Worm (Caenorhabditis elegans) whole organism, L4 larva: ENCODE measurements around the gene ldh-1.

Experiments
- D1046.2 ChIP-seq: fragments of 200-800 bp; sonication (Bioruptor generic); IDR thresholded peaks from 2 replicates; pipeline ENCODE4 v1.3.6; 2022; ENCODE audit warnings: missing genetic modification characterization, missing compliant biosample characterization
- F10B5.3 ChIP-seq: sonication (generic microtip); optimal IDR thresholded peaks from 2 replicates; lab custom pipeline; 2016; ENCODE audit warnings: mild to moderate bottlenecking, missing genetic modification characterization, missing compliant biosample characterization
- F44E2.7 ChIP-seq: fragments of 200-800 bp; sonication (Bioruptor generic); IDR thresholded peaks from 2 replicates; pipeline ENCODE4 v2.1.2; 2022; ENCODE audit warnings: missing genetic modification characterization, missing compliant biosample characterization
- F49E8.2 ChIP-seq: sonication (generic microtip); optimal IDR thresholded peaks from 2 replicates; lab custom pipeline; 2016; ENCODE audit warnings: missing compliant biosample characterization, mild to moderate bottlenecking, missing genetic modification characterization, borderline replicate concordance
- Y48G9A.11 ChIP-seq: fragments of 200-800 bp; sonication (Bioruptor generic); IDR thresholded peaks from 2 replicates; pipeline ENCODE4 v1.3.6; 2022; ENCODE audit warnings: missing genetic modification reagents, missing genetic modification characterization, missing compliant biosample characterization
- ZK546.5 ChIP-seq, 2 experiments: sonication (generic microtip); optimal IDR thresholded peaks; 2 replicates each; lab custom pipeline; 2017; ENCODE audit warnings: missing biosample characterization in 2 of 2, missing genetic modification characterization in 2 of 2
- aha-1 ChIP-seq: fragments of 150-350 bp; peaks from one replicate; lab custom pipeline; 2014; ENCODE audit warnings: missing biosample characterization, missing genetic modification characterization
- aly-2 ChIP-seq: sonication (generic microtip); optimal IDR thresholded peaks from 2 replicates; lab custom pipeline; 2018; ENCODE audit warnings: missing biosample characterization, missing genetic modification characterization
- attf-4 ChIP-seq: sonication (generic microtip); optimal IDR thresholded peaks from 3 replicates; lab custom pipeline; 2017; ENCODE audit warnings: missing biosample characterization, missing genetic modification characterization
- ceh-20 ChIP-seq: fragments of 200-800 bp; sonication (Bioruptor generic); IDR thresholded peaks from 2 replicates; pipeline ENCODE4 v1.3.6; 2022; ENCODE audit warnings: missing genetic modification reagents, missing genetic modification characterization, missing compliant biosample characterization
- ceh-62 ChIP-seq: sonication (generic microtip); optimal IDR thresholded peaks from 2 replicates; lab custom pipeline; 2017; ENCODE audit warnings: missing biosample characterization, missing genetic modification characterization
- ces-1 ChIP-seq: fragments of 150-350 bp; sonication (generic microtip); optimal IDR thresholded peaks from 4 replicates; lab custom pipeline; 2014; ENCODE audit warnings: missing biosample characterization, missing genetic modification reagents, missing genetic modification characterization
- ctbp-1 ChIP-seq: fragments of 200-800 bp; sonication (Bioruptor generic); IDR thresholded peaks from 2 replicates; pipeline ENCODE4 v1.3.6; 2022; ENCODE audit warnings: missing genetic modification reagents, missing genetic modification characterization, missing compliant biosample characterization
- daf-12 ChIP-seq: fragments of 150-350 bp; optimal IDR thresholded peaks from 2 replicates; lab custom pipeline; 2014; ENCODE audit warnings: missing biosample characterization, missing genetic modification reagents, missing genetic modification characterization
- daf-16 ChIP-seq, 3 experiments: sonication (generic microtip); optimal IDR thresholded peaks; 2 replicates each; lab custom pipeline; 2016 to 2017; ENCODE audit warnings: missing genetic modification characterization in 3 of 3, missing genetic modification reagents in 3 of 3, mild to moderate bottlenecking in 2 of 3, missing compliant biosample characterization in 2 of 3, missing biosample characterization in 1 of 3, moderate library complexity in 1 of 3
- dmd-8 ChIP-seq: fragments of 200-800 bp; sonication (Bioruptor generic); IDR thresholded peaks from 2 replicates; pipeline ENCODE4 v1.3.6; 2022; ENCODE audit warnings: missing genetic modification characterization, missing compliant biosample characterization
- duxl-1 ChIP-seq: sonication (generic microtip); optimal IDR thresholded peaks from 2 replicates; lab custom pipeline; 2016; ENCODE audit warnings: mild to moderate bottlenecking, missing genetic modification characterization, moderate library complexity, missing compliant biosample characterization; ENCODE audit not compliant: poor library complexity
- dve-1 ChIP-seq: sonication (generic microtip); optimal IDR thresholded peaks from 2 replicates; lab custom pipeline; 2017; ENCODE audit warnings: antibody characterized with exemption, mild to moderate bottlenecking, missing genetic modification characterization, missing compliant biosample characterization; ENCODE audit not compliant: insufficient read depth
- egl-43 ChIP-seq: fragments of 200-800 bp; sonication (Bioruptor generic); IDR thresholded peaks from 2 replicates; pipeline ENCODE4 v1.3.6; 2022; ENCODE audit warnings: missing genetic modification reagents, missing genetic modification characterization, missing compliant biosample characterization
- fkh-10 ChIP-seq: fragments of 150-350 bp; optimal IDR thresholded peaks from 2 replicates; lab custom pipeline; 2014; ENCODE audit warnings: missing biosample characterization, missing genetic modification reagents, missing genetic modification characterization
- jun-1 ChIP-seq: fragments of 150-350 bp; optimal IDR thresholded peaks from 2 replicates; lab custom pipeline; 2014; ENCODE audit warnings: missing biosample characterization, missing genetic modification reagents, missing genetic modification characterization
- lin-13 ChIP-seq: fragments of 150-350 bp; optimal IDR thresholded peaks from 2 replicates; lab custom pipeline; 2014; ENCODE audit warnings: missing biosample characterization, missing genetic modification reagents, missing genetic modification characterization
- lin-15B ChIP-seq: fragments of 150-350 bp; sonication (generic microtip); optimal IDR thresholded peaks from 3 replicates; lab custom pipeline; 2014; ENCODE audit warnings: missing biosample characterization, missing genetic modification characterization
- lin-38 ChIP-seq: fragments of 200-800 bp; sonication (Bioruptor generic); IDR thresholded peaks from 2 replicates; pipeline ENCODE4 v1.3.6; 2022; ENCODE audit warnings: missing genetic modification reagents, missing genetic modification characterization, missing compliant biosample characterization
- lsy-2 ChIP-seq, 2 experiments: fragments of 150-350 bp in 1 of 2; sonication (generic microtip) in 1 of 2; optimal IDR thresholded peaks; 2 replicates each; lab custom pipeline; 2014 to 2017; ENCODE audit warnings: missing biosample characterization in 2 of 2, missing genetic modification characterization in 2 of 2
- nhr-102 ChIP-seq: sonication (generic microtip); optimal IDR thresholded peaks from 2 replicates; lab custom pipeline; 2016; ENCODE audit warnings: mild to moderate bottlenecking, missing genetic modification characterization, moderate library complexity, missing compliant biosample characterization
- nhr-11 ChIP-seq: fragments of 150-350 bp; optimal IDR thresholded peaks from 2 replicates; lab custom pipeline; 2014; ENCODE audit warnings: missing biosample characterization, missing genetic modification characterization
- nhr-42 ChIP-seq: fragments of 200-800 bp; sonication (Bioruptor generic); IDR thresholded peaks from 2 replicates; pipeline ENCODE4 v1.3.6; 2022; ENCODE audit warnings: missing genetic modification characterization, missing compliant biosample characterization
- nhr-48 ChIP-seq: sonication (generic microtip); optimal IDR thresholded peaks from 2 replicates; lab custom pipeline; 2016; ENCODE audit warnings: mild to moderate bottlenecking, missing genetic modification characterization, missing compliant biosample characterization
- php-3 ChIP-seq: fragments of 200-800 bp; sonication (Bioruptor generic); IDR thresholded peaks from 2 replicates; pipeline ENCODE4 v1.3.6; 2022; ENCODE audit warnings: missing genetic modification reagents, missing genetic modification characterization, missing compliant biosample characterization
- pqm-1 ChIP-seq: sonication (generic microtip); optimal IDR thresholded peaks from 2 replicates; lab custom pipeline; 2017; ENCODE audit warnings: missing biosample characterization, missing genetic modification characterization
- sdz-12 ChIP-seq: fragments of 200-800 bp; sonication (Bioruptor generic); optimal IDR thresholded peaks from 2 replicates; lab custom pipeline; 2018; ENCODE audit warnings: mild to moderate bottlenecking, missing genetic modification characterization, missing compliant biosample characterization
- set-16 ChIP-seq: fragments of 200-800 bp; sonication (Bioruptor generic); IDR thresholded peaks from 2 replicates; pipeline ENCODE4 v1.3.6; 2022; ENCODE audit warnings: missing genetic modification reagents, missing genetic modification characterization, missing compliant biosample characterization
- snpc-4 ChIP-seq: fragments of 150-350 bp; optimal IDR thresholded peaks from 2 replicates; lab custom pipeline; 2014; ENCODE audit warnings: missing biosample characterization, missing genetic modification characterization
- tag-97 ChIP-seq: fragments of 200-800 bp; sonication (Bioruptor generic); IDR thresholded peaks from 2 replicates; pipeline ENCODE4 v1.3.6; 2022; ENCODE audit warnings: missing genetic modification characterization, missing compliant biosample characterization
- tra-1 ChIP-seq: fragments of 200-800 bp; sonication (Bioruptor generic); IDR thresholded peaks from 2 replicates; pipeline ENCODE4 v1.3.6; 2022; ENCODE audit warnings: missing genetic modification reagents, missing genetic modification characterization, missing compliant biosample characterization
- unc-130 ChIP-seq: sonication (generic microtip); optimal IDR thresholded peaks from 2 replicates; lab custom pipeline; 2016; ENCODE audit warnings: missing genetic modification reagents, missing genetic modification characterization, missing compliant biosample characterization
- unc-62 ChIP-seq, 3 experiments: fragments of 150-350 bp in 1 of 3; sonication (generic microtip); optimal IDR thresholded peaks in 2 of 3; peaks in 1 of 3; 1 replicate in 1 of 3; 2 replicates in 2 of 3; lab custom pipeline; 2014 to 2017; ENCODE audit warnings: missing biosample characterization in 3 of 3, missing genetic modification characterization in 3 of 3, missing genetic modification reagents in 3 of 3, missing genotype in 1 of 3
- vab-7 ChIP-seq: fragments of 200-800 bp; sonication (Bioruptor generic); IDR thresholded peaks from 2 replicates; pipeline ENCODE4 v1.3.6; 2022; ENCODE audit warnings: missing genetic modification reagents, missing genetic modification characterization, missing compliant biosample characterization
- zag-1 ChIP-seq: fragments of 150-350 bp; optimal IDR thresholded peaks from 2 replicates; lab custom pipeline; 2014; ENCODE audit warnings: missing biosample characterization, missing genetic modification characterization
- zfp-2 ChIP-seq: sonication (generic microtip); optimal IDR thresholded peaks from 2 replicates; lab custom pipeline; 2016; ENCODE audit warnings: mild to moderate bottlenecking, missing genetic modification characterization, missing compliant biosample characterization
- zfp-3 ChIP-seq: fragments of 200-800 bp; sonication (Bioruptor generic); conservative IDR thresholded peaks from 2 replicates; pipeline ENCODE4 v1.3.6; 2022; ENCODE audit warnings: missing genetic modification reagents, missing genetic modification characterization, missing compliant biosample characterization
- zip-11 ChIP-seq: fragments of 200-800 bp; sonication (Bioruptor generic); IDR thresholded peaks from 2 replicates; pipeline ENCODE4 v1.3.6; 2022; ENCODE audit warnings: missing genetic modification characterization, missing compliant biosample characterization
- ztf-11 ChIP-seq: fragments of 150-350 bp; optimal IDR thresholded peaks from 2 replicates; lab custom pipeline; 2014; ENCODE audit warnings: missing biosample characterization, missing genetic modification characterization
- ztf-7 ChIP-seq: fragments of 150-350 bp; optimal IDR thresholded peaks from 2 replicates; lab custom pipeline; 2014; ENCODE audit warnings: missing biosample characterization, missing genetic modification characterization

ldh-1 gene

ce11 chrII:11724362-11724761, 358 bp downstream of the ldh-1 start (continued):
- TF ChIP-seq zfp-3 (GFP tag; lab: Robert Waterston, UW) (peak; percentile 46; the same call in 1 of the 2 replicates), dmd-8 (GFP tag; lab: Robert Waterston, UW) (no peak), ces-1 (GFP tag; lab: Kevin White, UChicago) (no peak), zag-1 (tag; lab: Kevin White, UChicago) (no peak), aly-2 (tag; lab: Kevin White, UChicago) (no peak), daf-12 (no peak), zfp-2 (tag; lab: Kevin White, UChicago) (no peak), ztf-11 (tag; lab: Kevin White, UChicago) (no peak), ceh-20 (GFP tag; lab: Robert Waterston, UW) (peak; percentile 50; the same call in 1 of the 2 replicates), tra-1 (GFP tag; lab: Robert Waterston, UW) (no peak), sdz-12 (GFP tag; lab: Kevin White, UChicago) (no peak), lin-13 (peak; percentile 36), nhr-42 (no peak), nhr-48 (tag; lab: Kevin White, UChicago) (no peak), php-3 (GFP tag; lab: Robert Waterston, UW) (no peak), lin-15B (tag; lab: Kevin White, UChicago) (no peak), pqm-1 (tag; lab: Kevin White, UChicago) (no peak), unc-62 (GFP tag; optimal IDR thresholded peaks at IDR 0.05 in 1 of 2; lab: Kevin White, UChicago) (peak in 1 of 2 experiments; percentile 92), unc-62 (tag; optimal IDR thresholded peaks at IDR 0.05; lab: Kevin White, UChicago) (no peak), duxl-1 (tag; lab: Kevin White, UChicago) (no peak), nhr-102 (tag; lab: Kevin White, UChicago) (no peak), snpc-4 (tag; lab: Kevin White, UChicago) (no peak)

ce11 chrII:11725615-11726014, 1.6 kb downstream of the ldh-1 start:
- TF ChIP-seq aha-1 (tag; lab: Kevin White, UChicago) (peak; percentile 85), set-16 (GFP tag; lab: Robert Waterston, UW) (peak; percentile 39; the same call in 1 of the 2 replicates), nhr-11 (no peak)
- TF ChIP-seq, all 104 proteins: peak for 2

ce11 chrII:11726470-11727106, 2.6 kb downstream of the ldh-1 start, which contains the start of gene F13D12.5:
TSS of gene F13D12.5 (plus strand) at chrII:11726814.
- TF ChIP-seq vab-7 (GFP tag; lab: Robert Waterston, UW) (no peak), lin-38 (peak; percentile 40; the same call in 1 of the 2 replicates), attf-4 (no peak), nhr-11 (no peak), daf-16 (GFP tag; optimal IDR thresholded peaks at IDR 0.05; lab: Kevin White, UChicago) (no peak), daf-16 (tag; optimal IDR thresholded peaks at IDR 0.05; lab: Kevin White, UChicago) (no peak), D1046.2 (no peak), zip-11 (GFP tag; lab: Robert Waterston, UW) (no peak), tag-97 (no peak), ces-1 (GFP tag; lab: Kevin White, UChicago) (no peak), F49E8.2 (no peak), ztf-7 (tag; lab: Kevin White, UChicago) (no peak), ZK546.5 (tag; optimal IDR thresholded peaks at IDR 0.05; lab: Kevin White, UChicago) (no peak), zag-1 (tag; lab: Kevin White, UChicago) (no peak), ceh-62 (tag; lab: Kevin White, UChicago) (no peak), egl-43 (0 out of 2 replicates have a peak, but pooled peaks have one; percentile 46), dve-1 (tag; lab: Kevin White, UChicago) (no peak), ztf-11 (tag; lab: Kevin White, UChicago) (no peak), zfp-3 (GFP tag; lab: Robert Waterston, UW) (0 out of 2 replicates have a peak, but pooled peaks have one; percentile 40), ceh-20 (GFP tag; lab: Robert Waterston, UW) (no peak), jun-1 (tag; lab: Kevin White, UChicago) (no peak), lsy-2 (tag; optimal IDR thresholded peaks at IDR 0.05; lab: Kevin White, UChicago) (peak in 1 of 2 experiments; percentile 51), F10B5.3 (no peak), fkh-10 (GFP tag; lab: Kevin White, UChicago) (no peak), duxl-1 (tag; lab: Kevin White, UChicago) (no peak), unc-130 (GFP tag; lab: Kevin White, UChicago) (peak; percentile 46), set-16 (GFP tag; lab: Robert Waterston, UW) (peak; percentile 93), aha-1 (tag; lab: Kevin White, UChicago) (peak; percentile 41), Y48G9A.11 (GFP tag; lab: Robert Waterston, UW) (peak; percentile 71; the same call in 1 of the 2 replicates), ctbp-1 (GFP tag; lab: Robert Waterston, UW) (no peak), F44E2.7 (no peak)
